Worm (Caenorhabditis elegans) whole organism, young adult: Measurements from ENCODE around the gene F56A8.8.
A peak's percentile ranks its signal among the peaks of the same experiment; 100 is the strongest.
"Not testable (repeated sequence)": the region's sequence is repeated elsewhere in the genome, so short reads cannot be mapped to it uniquely, and the experiment has no call there.

Experiments
- B0019.2 ChIP-seq: fragments of 200-800 bp; sonication (Bioruptor generic); conservative IDR thresholded peaks from 2 replicates; pipeline ENCODE4 v1.3.6; 2022; ENCODE audit warnings: missing genetic modification reagents, missing genetic modification characterization, missing compliant biosample characterization
- C06A6.2 ChIP-seq: fragments of 200-800 bp; sonication (Bioruptor generic); conservative IDR thresholded peaks from 2 replicates; pipeline ENCODE4 v1.3.6; 2022; ENCODE audit warnings: missing genetic modification characterization, missing compliant biosample characterization
- F37B4.10 ChIP-seq: fragments of 200-800 bp; sonication (Bioruptor generic); IDR thresholded peaks from 2 replicates; pipeline ENCODE4 v1.3.6; 2022; ENCODE audit warnings: missing genetic modification characterization, missing compliant biosample characterization
- F55B11.4 ChIP-seq: sonication (generic microtip); optimal IDR thresholded peaks from 2 replicates; lab custom pipeline; 2016; ENCODE audit warnings: missing compliant biosample characterization, missing genetic modification characterization, borderline replicate concordance; ENCODE audit not compliant: insufficient read depth
- Y67H2A.10 ChIP-seq: fragments of 200-800 bp; sonication (Bioruptor generic); conservative IDR thresholded peaks from 2 replicates; pipeline ENCODE4 v1.3.6; 2022; ENCODE audit warnings: missing genetic modification reagents, missing genetic modification characterization, missing compliant biosample characterization
- Y95B8A.8 ChIP-seq: fragments of 200-800 bp; sonication (Bioruptor generic); IDR thresholded peaks from 2 replicates; pipeline ENCODE4 v1.3.6; 2022; ENCODE audit warnings: missing genetic modification reagents, missing genetic modification characterization, missing compliant biosample characterization
- akir-1 ChIP-seq: fragments of 200-800 bp; sonication (Bioruptor generic); optimal IDR thresholded peaks from 2 replicates; lab custom pipeline; 2018; ENCODE audit warnings: mild to moderate bottlenecking, missing genetic modification characterization, moderate library complexity, missing compliant biosample characterization
- aptf-3 ChIP-seq: fragments of 200-800 bp; sonication (Bioruptor generic); IDR thresholded peaks from 2 replicates; pipeline ENCODE4 v1.3.6; 2022; ENCODE audit warnings: missing genetic modification characterization, missing compliant biosample characterization
- attf-5 ChIP-seq: fragments of 200-800 bp; sonication (Bioruptor generic); optimal IDR thresholded peaks from 2 replicates; lab custom pipeline; 2018; ENCODE audit warnings: mild to moderate bottlenecking, missing genetic modification characterization, missing compliant biosample characterization
- attf-6 ChIP-seq: fragments of 200-800 bp; sonication (Bioruptor generic); IDR thresholded peaks from 2 replicates; pipeline ENCODE4 v1.3.6; 2022; ENCODE audit warnings: missing genetic modification reagents, missing genetic modification characterization, missing compliant biosample characterization
- bed-2 ChIP-seq: fragments of 200-800 bp; sonication (Bioruptor generic); IDR thresholded peaks from 2 replicates; pipeline ENCODE4 v1.3.6; 2022; ENCODE audit warnings: missing genetic modification reagents, missing genetic modification characterization, missing compliant biosample characterization
- cebp-1 ChIP-seq, 2 experiments: fragments of 200-800 bp in 1 of 2; sonication (Bioruptor generic) in 1 of 2; sonication (generic microtip) in 1 of 2; IDR thresholded peaks in 1 of 2; optimal IDR thresholded peaks in 1 of 2; 2 replicates each; pipeline versions ENCODE4 v1.3.6 to Lab custom; 2017 to 2022; ENCODE audit warnings: missing compliant biosample characterization in 2 of 2, missing genetic modification characterization in 2 of 2, mild to moderate bottlenecking in 1 of 2, missing genetic modification reagents in 1 of 2, moderate library complexity in 1 of 2
- ceh-100 ChIP-seq: fragments of 200-800 bp; sonication (Bioruptor generic); IDR thresholded peaks from 2 replicates; pipeline ENCODE4 v1.3.6; 2022; ENCODE audit warnings: missing genetic modification reagents, missing genetic modification characterization, missing compliant biosample characterization
- ceh-91 ChIP-seq: fragments of 200-800 bp; sonication (Bioruptor generic); IDR thresholded peaks from 2 replicates; pipeline ENCODE4 v1.3.6; 2022; ENCODE audit warnings: missing genetic modification reagents, missing genetic modification characterization, missing compliant biosample characterization
- dox-1 ChIP-seq: fragments of 200-800 bp; sonication (Bioruptor generic); IDR thresholded peaks from 2 replicates; pipeline ENCODE4 v1.3.6; 2022; ENCODE audit warnings: missing genetic modification reagents, missing genetic modification characterization, missing compliant biosample characterization
- dpl-1 ChIP-seq: fragments of 150-350 bp; optimal IDR thresholded peaks from 2 replicates; lab custom pipeline; 2014; ENCODE audit warnings: missing biosample characterization, missing genetic modification reagents, missing genetic modification characterization
- egl-18 ChIP-seq: fragments of 200-800 bp; sonication (Bioruptor generic); IDR thresholded peaks from 2 replicates; pipeline ENCODE4 v1.3.6; 2022; ENCODE audit warnings: missing genetic modification reagents, missing genetic modification characterization, missing compliant biosample characterization
- egl-44 ChIP-seq: fragments of 200-800 bp; sonication (Bioruptor generic); IDR thresholded peaks from 2 replicates; pipeline ENCODE4 v1.3.6; 2022; ENCODE audit warnings: missing genetic modification reagents, missing genetic modification characterization, missing compliant biosample characterization
- hmg-1.2 ChIP-seq: fragments of 200-800 bp; sonication (Bioruptor generic); IDR thresholded peaks from 2 replicates; pipeline ENCODE4 v1.3.6; 2022; ENCODE audit warnings: missing genetic modification reagents, missing genetic modification characterization, missing compliant biosample characterization
- let-607 ChIP-seq, 2 experiments: fragments of 200-800 bp in 1 of 2; sonication (Bioruptor generic) in 1 of 2; sonication (generic microtip) in 1 of 2; optimal IDR thresholded peaks; 2 replicates each; lab custom pipeline; 2016 to 2018; ENCODE audit warnings: mild to moderate bottlenecking in 2 of 2, missing compliant biosample characterization in 2 of 2, missing genetic modification characterization in 2 of 2, moderate library complexity in 2 of 2, missing genotype in 1 of 2
- lin-35 ChIP-seq, 3 experiments: fragments of 150-350 bp in 2 of 3; sonication (generic microtip) in 1 of 3; optimal IDR thresholded peaks; 2 replicates each; lab custom pipeline; 2014 to 2018; ENCODE audit warnings: missing biosample characterization in 3 of 3, missing genetic modification characterization in 3 of 3, missing genetic modification reagents in 3 of 3
- lin-54 ChIP-seq: fragments of 200-800 bp; sonication (Bioruptor generic); optimal IDR thresholded peaks from 2 replicates; lab custom pipeline; 2018; ENCODE audit warnings: mild to moderate bottlenecking, missing genetic modification characterization, missing compliant biosample characterization
- mcd-1 ChIP-seq: fragments of 200-800 bp; sonication (Bioruptor generic); IDR thresholded peaks from 2 replicates; pipeline ENCODE4 v1.3.6; 2022; ENCODE audit warnings: missing genetic modification reagents, missing genetic modification characterization, missing compliant biosample characterization
- nhr-179 ChIP-seq: sonication (generic microtip); optimal IDR thresholded peaks from 2 replicates; lab custom pipeline; 2016; ENCODE audit warnings: mild to moderate bottlenecking, missing genetic modification characterization, missing compliant biosample characterization
- nhr-80 ChIP-seq: sonication (generic microtip); optimal IDR thresholded peaks from 2 replicates; lab custom pipeline; 2016; ENCODE audit warnings: missing genetic modification characterization, missing compliant biosample characterization
- rcor-1 ChIP-seq: fragments of 200-800 bp; sonication (Bioruptor generic); IDR thresholded peaks from 2 replicates; pipeline ENCODE4 v1.3.6; 2022; ENCODE audit warnings: missing genetic modification reagents, missing genetic modification characterization, missing compliant biosample characterization
- rpc-1 ChIP-seq, 2 experiments: fragments of 150-350 bp in 1 of 2; sonication (generic microtip) in 1 of 2; optimal IDR thresholded peaks; 2 replicates each; lab custom pipeline; 2014 to 2018; ENCODE audit warnings: missing biosample characterization in 1 of 2, missing genetic modification characterization in 1 of 2, missing genetic modification reagents in 1 of 2, missing genotype in 1 of 2
- snpc-3.4 ChIP-seq: sonication (generic microtip); optimal IDR thresholded peaks from 2 replicates; lab custom pipeline; 2017; ENCODE audit warnings: missing genetic modification characterization, mild to moderate bottlenecking, missing compliant biosample characterization, antibody characterized with exemption, moderate library complexity, missing genotype, missing genetic modification reagents
- snpc-4 ChIP-seq, 5 experiments: fragments of 150-350 bp in 1 of 5; sonication (generic microtip) in 4 of 5; optimal IDR thresholded peaks; 2 replicates each; lab custom pipeline; 2014 to 2018; ENCODE audit warnings: missing genetic modification characterization in 5 of 5, missing biosample characterization in 3 of 5, antibody characterized with exemption in 2 of 5, mild to moderate bottlenecking in 2 of 5, missing compliant biosample characterization in 2 of 5, missing genotype in 2 of 5, moderate library complexity in 2 of 5, missing genetic modification reagents in 1 of 5
- tbp1 ChIP-seq: fragments of 200-800 bp; sonication (Bioruptor generic); optimal IDR thresholded peaks from 2 replicates; lab custom pipeline; 2018; ENCODE audit warnings: mild to moderate bottlenecking, missing genetic modification characterization, missing compliant biosample characterization
- zfh-2 ChIP-seq: fragments of 200-800 bp; sonication (Bioruptor generic); conservative IDR thresholded peaks from 2 replicates; pipeline ENCODE4 v1.3.6; 2022; ENCODE audit warnings: missing genetic modification reagents, missing genetic modification characterization, missing compliant biosample characterization
- zim-3 ChIP-seq: sonication (generic microtip); optimal IDR thresholded peaks from 2 replicates; lab custom pipeline; 2017; ENCODE audit warnings: mild to moderate bottlenecking, missing genetic modification characterization, moderate library complexity, missing compliant biosample characterization
- ztf-25 ChIP-seq: fragments of 200-800 bp; sonication (Bioruptor generic); IDR thresholded peaks from 2 replicates; pipeline ENCODE4 v1.3.6; 2022; ENCODE audit warnings: missing genetic modification reagents, missing genetic modification characterization, missing compliant biosample characterization
- ztf-6 ChIP-seq: fragments of 200-800 bp; sonication (Bioruptor generic); IDR thresholded peaks from 2 replicates; pipeline ENCODE4 v1.3.6; 2022; ENCODE audit warnings: missing genetic modification reagents, missing genetic modification characterization, missing compliant biosample characterization

Gene F56A8.8

DNA sequence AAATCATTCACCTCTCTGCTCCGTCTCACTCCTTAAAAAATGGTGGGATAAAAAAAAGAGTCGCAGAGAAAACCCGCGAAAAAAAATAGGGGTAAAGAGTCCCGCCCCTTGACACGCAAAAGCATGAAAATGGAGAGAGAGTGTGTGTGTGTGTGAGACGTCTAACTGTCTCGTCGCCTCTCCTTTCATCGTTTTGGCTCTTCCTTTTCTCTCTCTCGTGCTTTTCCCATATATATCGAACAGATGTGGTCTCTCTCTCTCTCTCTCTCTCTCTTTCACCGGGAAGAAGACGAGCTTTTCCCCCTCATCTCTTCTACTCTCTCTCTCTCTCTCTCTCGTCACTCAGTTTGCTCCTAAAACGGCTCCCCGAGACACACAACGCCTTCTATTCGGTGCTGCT is 9.7 kb upstream of the F56A8.8 start (continued):
- TF ChIP-seq nhr-179 (no peak), F55B11.4 (no peak), ceh-91 (GFP tag; lab: Robert Waterston, UW) (no peak), ztf-25 (GFP tag; lab: Robert Waterston, UW) (no peak), hmg-1.2 (GFP tag; lab: Robert Waterston, UW) (peak; percentile 67; the same call in 1 of the 2 replicates), snpc-4 (GFP tag; optimal IDR thresholded peaks at IDR 0.05; lab: Kevin White, UChicago) (no peak), snpc-4 (tag; optimal IDR thresholded peaks at IDR 0.05; lab: Kevin White, UChicago) (no peak), attf-6 (GFP tag; lab: Robert Waterston, UW) (no peak), zfh-2 (peak; percentile 94), zim-3 (no peak)
- TF ChIP-seq, all 124 proteins: peak for 22

DNA sequence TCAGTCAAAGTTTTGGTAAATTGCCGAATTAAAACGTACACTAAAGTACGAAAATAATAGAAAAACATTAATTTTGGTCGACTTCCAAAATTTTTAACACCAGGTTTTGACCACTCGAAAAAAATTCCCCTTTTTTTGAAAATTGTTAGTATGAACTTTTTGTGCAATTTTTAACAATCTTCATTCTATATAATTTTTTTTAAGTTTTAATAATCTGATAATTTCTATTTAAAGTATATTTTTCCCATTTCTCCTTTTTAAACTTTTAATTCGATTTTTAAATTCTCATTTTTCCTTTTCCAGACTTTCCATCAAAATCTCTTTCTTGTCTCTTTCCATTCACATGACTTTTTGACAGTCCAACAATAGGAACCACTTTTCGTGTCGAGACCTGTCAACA is 8.6 kb upstream of the F56A8.8 start, which contains the start of gene unc-64:
Gene unc-64, plus strand, starts transcription at position 301 of the 400 bp plus-strand sequence.
- TF ChIP-seq dpl-1 (GFP tag; lab: Kevin White, UChicago) (no peak), attf-6 (GFP tag; lab: Robert Waterston, UW) (no peak), aptf-3 (GFP tag; lab: Robert Waterston, UW) (no peak), ztf-6 (GFP tag; lab: Robert Waterston, UW) (no peak), snpc-3.4 (no peak), tbp1 (GFP tag; lab: Kevin White, UChicago) (no peak), F37B4.10 (GFP tag; lab: Robert Waterston, UW) (no peak), nhr-80 (tag; lab: Kevin White, UChicago) (no peak), akir-1 (no peak)

DNA sequence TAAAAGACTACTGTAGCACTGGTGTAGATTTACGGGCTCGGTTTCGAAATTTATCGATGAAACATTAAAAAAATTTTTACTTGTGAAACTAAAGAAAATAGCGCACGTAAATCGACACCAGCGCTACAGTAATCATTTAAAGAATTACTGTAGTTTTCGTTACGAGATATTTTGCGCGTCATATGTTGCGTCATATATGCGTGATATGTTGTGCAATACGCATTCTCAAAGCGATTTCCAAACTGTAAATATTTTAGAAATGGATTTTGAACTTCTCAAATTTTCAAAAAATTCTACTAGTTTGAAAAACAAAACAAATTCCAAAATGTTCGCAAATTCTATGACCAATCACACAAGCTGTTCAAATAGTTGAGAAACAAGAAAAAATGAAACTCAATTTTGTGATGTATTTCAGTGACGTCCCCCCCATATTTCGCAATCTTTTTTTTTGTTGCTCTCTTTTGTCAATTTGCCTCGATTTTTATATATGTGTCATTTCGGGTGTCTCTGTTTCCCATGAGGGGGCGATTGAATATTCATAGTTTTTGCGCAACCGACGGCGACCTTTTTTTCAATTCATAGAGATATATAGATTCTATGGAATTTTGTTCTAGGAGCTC is 7.5 kb upstream of the F56A8.8 start:
- peak; percentile 57; the same call in 1 of the 2 replicates for TF ChIP-seq cebp-1 (GFP tag; IDR thresholded peaks at IDR 0.05; lab: Robert Waterston, UW)
- peak; percentile 95 for TF ChIP-seq cebp-1 (tag; optimal IDR thresholded peaks at IDR 0.05; lab: Kevin White, UChicago)
- no peak for TF ChIP-seq B0019.2
- peak in 1 of 3 experiments; percentile 44 for TF ChIP-seq lin-35 (GFP tag; optimal IDR thresholded peaks at IDR 0.05; lab: Kevin White, UChicago)

DNA sequence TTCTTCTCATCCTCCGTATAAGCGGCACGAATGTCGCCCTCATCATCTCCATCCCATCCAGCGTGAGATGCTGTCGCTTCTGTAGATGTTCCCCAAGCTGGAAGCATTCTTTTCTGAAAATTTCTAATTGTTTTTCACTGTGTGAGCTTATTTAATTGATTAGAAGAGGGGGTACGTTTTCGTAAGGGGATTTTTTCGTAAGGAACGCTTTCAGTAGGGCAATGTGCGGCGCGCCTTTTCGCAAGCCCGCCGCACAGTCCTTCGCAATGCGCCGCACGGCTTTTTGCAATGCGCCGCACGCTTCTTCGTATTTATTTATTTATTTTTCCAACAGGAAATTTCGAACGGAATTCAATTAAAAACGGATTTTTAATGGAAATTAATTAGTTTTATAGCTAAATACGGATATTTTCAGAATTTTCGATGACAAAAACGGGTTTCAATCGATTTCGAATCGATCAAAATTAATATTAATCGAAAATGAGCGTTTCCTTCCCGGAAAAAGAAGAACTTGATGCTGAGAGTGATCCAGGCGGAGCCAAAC is 7.5 kb downstream of the F56A8.8 start, which contains the start of gene set-25:
Gene set-25, minus strand, starts transcription at position 120 of the 544 bp plus-strand sequence.
- TF ChIP-seq rpc-1 (optimal IDR thresholded peaks at IDR 0.05; lab: Kevin White, UChicago) (peak; percentile 28), mcd-1 (GFP tag; lab: Robert Waterston, UW) (peak; percentile 63), ceh-100 (GFP tag; lab: Robert Waterston, UW) (peak; percentile 58; the same call in 1 of the 2 replicates), egl-44 (GFP tag; lab: Robert Waterston, UW) (peak; percentile 27; the same call in 1 of the 2 replicates), attf-5 (GFP tag; lab: Kevin White, UChicago) (peak; percentile 52), C06A6.2 (GFP tag; lab: Robert Waterston, UW) (peak; percentile 93), dox-1 (GFP tag; lab: Robert Waterston, UW) (peak; percentile 68), cebp-1 (tag; optimal IDR thresholded peaks at IDR 0.05; lab: Kevin White, UChicago) (peak; percentile 4), hmg-1.2 (GFP tag; lab: Robert Waterston, UW) (0 out of 2 replicates have a peak, but pooled peaks have one; percentile 17)
- TF ChIP-seq rpc-1 (tag; optimal IDR thresholded peaks at IDR 0.05; lab: Kevin White, UChicago); cebp-1 (GFP tag; IDR thresholded peaks at IDR 0.05; lab: Robert Waterston, UW): not testable (repeated sequence)

DNA sequence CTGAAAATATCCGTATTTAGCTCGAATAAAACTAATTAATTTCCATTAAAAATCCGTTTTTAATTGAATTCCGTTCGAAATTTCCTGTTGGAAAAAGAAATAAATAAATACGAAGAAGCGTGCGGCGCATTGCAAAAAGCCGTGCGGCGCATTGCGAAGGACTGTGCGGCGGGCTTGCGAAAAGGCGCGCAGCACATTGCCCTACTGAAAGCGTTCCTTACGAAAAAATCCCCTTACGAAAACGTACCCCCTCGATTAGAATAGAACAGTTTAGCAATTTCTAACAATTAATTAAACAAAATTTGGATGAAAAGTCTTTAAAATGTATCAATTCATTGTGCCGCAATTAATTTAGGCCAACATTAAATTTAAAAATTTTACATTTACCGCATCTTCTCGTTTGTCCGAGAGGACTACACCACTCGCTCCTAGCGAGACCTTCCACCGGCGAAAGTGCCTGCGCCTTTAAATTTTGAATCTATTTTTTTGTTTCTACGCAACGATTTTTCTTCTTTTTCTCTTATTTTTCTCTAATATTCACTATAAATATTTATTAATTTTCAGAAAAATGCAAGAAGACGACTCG is 10.9 kb downstream of the F56A8.8 start, which contains the start of gene npp-18:
Gene npp-18, plus strand, starts transcription at position 565 of the 586 bp plus-strand sequence.
- TF ChIP-seq let-607 (tag; optimal IDR thresholded peaks at IDR 0.05; lab: Kevin White, UChicago) (peak in 1 of 2 experiments; percentile 10), ztf-25 (GFP tag; lab: Robert Waterston, UW) (peak; percentile 75; the same call in 1 of the 2 replicates), ceh-91 (GFP tag; lab: Robert Waterston, UW) (peak; percentile 54; the same call in 1 of the 2 replicates), rcor-1 (GFP tag; lab: Robert Waterston, UW) (peak; percentile 48), C06A6.2 (GFP tag; lab: Robert Waterston, UW) (peak; percentile 99), snpc-4 (tag; optimal IDR thresholded peaks at IDR 0.05; lab: Kevin White, UChicago) (peak in 1 of 4 experiments; percentile 8), B0019.2 (0 out of 2 replicates have a peak, but pooled peaks have one; percentile 35), Y95B8A.8 (peak; percentile 82), lin-54 (GFP tag; lab: Kevin White, UChicago) (peak; percentile 59), egl-18 (0 out of 2 replicates have a peak, but pooled peaks have one; percentile 30), Y67H2A.10 (peak; percentile 79), hmg-1.2 (GFP tag; lab: Robert Waterston, UW) (peak; percentile 66), dox-1 (GFP tag; lab: Robert Waterston, UW) (peak; percentile 93), egl-44 (GFP tag; lab: Robert Waterston, UW) (0 out of 2 replicates have a peak, but pooled peaks have one; percentile 36), bed-2 (GFP tag; lab: Robert Waterston, UW) (0 out of 2 replicates have a peak, but pooled peaks have one; percentile 20)
- not testable (repeated sequence) for TF ChIP-seq snpc-4 (GFP tag; optimal IDR thresholded peaks at IDR 0.05; lab: Kevin White, UChicago)
